Fruit fly (Drosophila melanogaster) whole organism, wandering third instar larva: ENCODE data around the gene Abd-B.

Source experiments
- OdsH ChIP-seq: fragments of 200-800 bp; sonication (Bioruptor generic); optimal IDR thresholded peaks from 2 replicates; lab custom pipeline; 2016; ENCODE audit warnings: missing biosample characterization, mild to moderate bottlenecking, missing genetic modification characterization
- foxo ChIP-seq, 2 experiments: fragments of 200-800 bp; sonication (Bioruptor generic); optimal IDR thresholded peaks; 2 replicates in 1 of 2; 3 replicates in 1 of 2; lab custom pipeline; 2016 to 2017; ENCODE audit warnings: missing biosample characterization in 2 of 2, missing genetic modification characterization in 2 of 2
- h ChIP-seq: fragments of 200-800 bp; sonication (Bioruptor generic); optimal IDR thresholded peaks from 3 replicates; lab custom pipeline; 2016; ENCODE audit warnings: missing biosample characterization, mild to moderate bottlenecking, missing genetic modification characterization

dm6 chr3R:16974904-16975303, 2.9 kb upstream of the Abd-B start, which contains the start of gene VhaM9.7-d:
- TF ChIP-seq foxo (GFP tag; optimal IDR thresholded peaks at IDR 0.05; lab: Kevin White, UChicago) (no peak), OdsH (no peak), h (GFP tag; lab: Kevin White, UChicago) (no peak)
